Worm (Caenorhabditis elegans): Measurements from ENCODE around the gene scl-1.

- no peak for TF ChIP-seq ceh-82 (tag; optimal IDR thresholded peaks at IDR 0.05)
- no peak for TF ChIP-seq elt-3 (tag; optimal IDR thresholded peaks at IDR 0.05)
- TF ChIP-seq elt-2 (tag; optimal IDR thresholded peaks at IDR 0.05): no peak
- no peak for TF ChIP-seq fkh-2 (tag; optimal IDR thresholded peaks at IDR 0.05)
- TF ChIP-seq zag-1 (tag; optimal IDR thresholded peaks at IDR 0.05): no peak
- no peak for TF ChIP-seq lin-39 (tag; optimal IDR thresholded peaks at IDR 0.05)
- no peak for TF ChIP-seq nhr-28 (tag; optimal IDR thresholded peaks at IDR 0.05)
- no peak for TF ChIP-seq ZK546.5 (tag; optimal IDR thresholded peaks at IDR 0.05)
- TF ChIP-seq R02D3.7 (tag; optimal IDR thresholded peaks at IDR 0.05): no peak
- TF ChIP-seq ztf-11 (tag; optimal IDR thresholded peaks at IDR 0.05): no peak
- no peak for TF ChIP-seq egl-27 (tag; optimal IDR thresholded peaks at IDR 0.05)
Observed at ce11 chrIV:13089671-13090242, 33.6 kb downstream of the scl-1 start.

All from whole organism, L3 larva.